Worm (Caenorhabditis elegans) whole organism, L1 larva: ENCODE measurements around the gene F44E2.10.

ENCODE experiments used
- C04F5.9 ChIP-seq: sonication (generic microtip); optimal IDR thresholded peaks from 2 replicates; lab custom pipeline; 2016; ENCODE audit warnings: missing genetic modification characterization, missing compliant biosample characterization
- C34B4.2 ChIP-seq: sonication (generic microtip); optimal IDR thresholded peaks from 2 replicates; lab custom pipeline; 2017; ENCODE audit warnings: mild to moderate bottlenecking, missing genetic modification characterization, missing compliant biosample characterization
- F16B12.6 ChIP-seq: fragments of 150-350 bp; optimal IDR thresholded peaks from 2 replicates; lab custom pipeline; 2014; ENCODE audit warnings: missing biosample characterization, missing genetic modification characterization
- aha-1 ChIP-seq: fragments of 150-350 bp; optimal IDR thresholded peaks from 2 replicates; lab custom pipeline; 2014; ENCODE audit warnings: missing biosample characterization, missing genetic modification characterization
- alr-1 ChIP-seq: fragments of 200-800 bp; sonication (Bioruptor generic); optimal IDR thresholded peaks from 2 replicates; lab custom pipeline; 2018; ENCODE audit warnings: borderline replicate concordance, mild to moderate bottlenecking, missing genetic modification characterization, missing compliant biosample characterization
- blmp-1 ChIP-seq: fragments of 150-350 bp; optimal IDR thresholded peaks from 2 replicates; lab custom pipeline; 2014; ENCODE audit warnings: missing biosample characterization, missing genetic modification characterization
- ceh-63 ChIP-seq: fragments of 200-800 bp; sonication (Bioruptor generic); optimal IDR thresholded peaks from 2 replicates; lab custom pipeline; 2018; ENCODE audit warnings: mild to moderate bottlenecking, missing genetic modification characterization, missing compliant biosample characterization
- dsc-1 ChIP-seq: sonication (generic microtip); optimal IDR thresholded peaks from 2 replicates; lab custom pipeline; 2016; ENCODE audit warnings: mild to moderate bottlenecking, missing genetic modification characterization, missing compliant biosample characterization
- efl-1 ChIP-seq, 4 experiments: fragments of 150-350 bp; optimal IDR thresholded peaks in 3 of 4; peaks in 1 of 4; 1 replicate in 1 of 4; 2 replicates in 3 of 4; lab custom pipeline; 2014; ENCODE audit warnings: missing biosample characterization in 2 of 4, missing genetic modification characterization in 2 of 4, missing genetic modification reagents in 2 of 4
- egl-27 ChIP-seq, 2 experiments: fragments of 150-350 bp in 1 of 2; sonication (generic microtip); optimal IDR thresholded peaks; 3 replicates each; lab custom pipeline; 2017 to 2018; ENCODE audit warnings: missing biosample characterization in 2 of 2, missing genetic modification characterization in 2 of 2, missing genetic modification reagents in 2 of 2
- fkh-10 ChIP-seq: sonication (generic microtip); optimal IDR thresholded peaks from 2 replicates; lab custom pipeline; 2017; ENCODE audit warnings: missing biosample characterization, missing genetic modification reagents, missing genetic modification characterization
- fkh-4 ChIP-seq: sonication (generic microtip); optimal IDR thresholded peaks from 2 replicates; lab custom pipeline; 2016; ENCODE audit warnings: missing compliant biosample characterization, missing genetic modification characterization, borderline replicate concordance
- fos-1 ChIP-seq: fragments of 150-350 bp; optimal IDR thresholded peaks from 2 replicates; lab custom pipeline; 2014; ENCODE audit warnings: missing biosample characterization, missing genetic modification characterization
- hlh-17 ChIP-seq: fragments of 200-800 bp; sonication (Bioruptor generic); optimal IDR thresholded peaks from 2 replicates; lab custom pipeline; 2018; ENCODE audit warnings: missing genetic modification characterization, mild to moderate bottlenecking, missing compliant biosample characterization, moderate library complexity, borderline replicate concordance
- hlh-4 ChIP-seq: sonication (generic microtip); optimal IDR thresholded peaks from 2 replicates; lab custom pipeline; 2016; ENCODE audit warnings: mild to moderate bottlenecking, missing genetic modification characterization, missing compliant biosample characterization
- hpl-2 ChIP-seq: fragments of 150-350 bp; optimal IDR thresholded peaks from 2 replicates; lab custom pipeline; 2014; ENCODE audit warnings: missing biosample characterization, missing genetic modification reagents, missing genetic modification characterization
- irx-1 ChIP-seq: sonication (generic microtip); optimal IDR thresholded peaks from 2 replicates; lab custom pipeline; 2016; ENCODE audit warnings: missing genetic modification characterization, missing compliant biosample characterization
- isw-1 ChIP-seq: fragments of 200-800 bp; sonication (Bioruptor generic); IDR thresholded peaks from 2 replicates; pipeline ENCODE4 v1.3.6; 2022; ENCODE audit warnings: missing genetic modification characterization, missing compliant biosample characterization
- jun-1 ChIP-seq: fragments of 150-350 bp; optimal IDR thresholded peaks from 2 replicates; lab custom pipeline; 2014; ENCODE audit warnings: missing biosample characterization, missing genetic modification reagents, missing genetic modification characterization
- lin-13 ChIP-seq: fragments of 150-350 bp; optimal IDR thresholded peaks from 2 replicates; lab custom pipeline; 2014; ENCODE audit warnings: missing biosample characterization, missing genetic modification reagents, missing genetic modification characterization
- lin-14 ChIP-seq: fragments of 200-800 bp; sonication (Bioruptor generic); optimal IDR thresholded peaks from 2 replicates; lab custom pipeline; 2018; ENCODE audit warnings: mild to moderate bottlenecking, missing genetic modification characterization, moderate library complexity, missing compliant biosample characterization
- lin-15B ChIP-seq: fragments of 150-350 bp; sonication (generic microtip); optimal IDR thresholded peaks from 3 replicates; lab custom pipeline; 2014; ENCODE audit warnings: missing biosample characterization, missing genetic modification characterization
- mep-1 ChIP-seq: fragments of 150-350 bp; optimal IDR thresholded peaks from 2 replicates; lab custom pipeline; 2014; ENCODE audit warnings: missing biosample characterization, missing genetic modification characterization
- nhr-11 ChIP-seq: fragments of 150-350 bp; optimal IDR thresholded peaks from 2 replicates; lab custom pipeline; 2014; ENCODE audit warnings: missing biosample characterization, missing genetic modification characterization
- nhr-12 ChIP-seq: sonication (generic microtip); optimal IDR thresholded peaks from 2 replicates; lab custom pipeline; 2017; ENCODE audit warnings: missing biosample characterization, missing genetic modification characterization
- nhr-19 ChIP-seq: fragments of 200-800 bp; sonication (Bioruptor generic); conservative IDR thresholded peaks from 2 replicates; pipeline ENCODE4 v1.3.6; 2022; ENCODE audit warnings: missing genetic modification characterization, missing compliant biosample characterization
- nhr-47 ChIP-seq: sonication (generic microtip); optimal IDR thresholded peaks from 2 replicates; lab custom pipeline; 2016; ENCODE audit warnings: mild to moderate bottlenecking, missing genetic modification characterization, moderate library complexity, missing compliant biosample characterization
- nhr-71 ChIP-seq: sonication (generic microtip); optimal IDR thresholded peaks from 2 replicates; lab custom pipeline; 2016; ENCODE audit warnings: mild to moderate bottlenecking, missing genetic modification characterization, moderate library complexity, missing compliant biosample characterization
- nhr-76 ChIP-seq: sonication (generic microtip); optimal IDR thresholded peaks from 2 replicates; lab custom pipeline; 2017; ENCODE audit warnings: missing biosample characterization, missing genetic modification characterization
- nhr-77 ChIP-seq: fragments of 150-350 bp; optimal IDR thresholded peaks from 2 replicates; lab custom pipeline; 2014; ENCODE audit warnings: missing biosample characterization, missing genetic modification characterization
- nhr-85 ChIP-seq: sonication (generic microtip); peaks from one replicate; lab custom pipeline; 2016; ENCODE audit warnings: missing genetic modification characterization, inconsistent platforms, missing compliant biosample characterization
- nhr-90 ChIP-seq: sonication (generic microtip); optimal IDR thresholded peaks from 2 replicates; lab custom pipeline; 2016; ENCODE audit warnings: mild to moderate bottlenecking, missing genetic modification characterization, missing compliant biosample characterization; ENCODE audit not compliant: poor library complexity
- pag-3 ChIP-seq: sonication (generic microtip); optimal IDR thresholded peaks from 2 replicates; lab custom pipeline; 2017; ENCODE audit warnings: missing genetic modification characterization, mild to moderate bottlenecking, missing compliant biosample characterization, antibody characterized with exemption, borderline replicate concordance; ENCODE audit not compliant: insufficient read depth
- pax-3 ChIP-seq: fragments of 200-800 bp; sonication (Bioruptor generic); optimal IDR thresholded peaks from 2 replicates; lab custom pipeline; 2018; ENCODE audit warnings: mild to moderate bottlenecking, missing genetic modification characterization, moderate library complexity, missing compliant biosample characterization
- pqm-1 ChIP-seq: sonication (generic microtip); optimal IDR thresholded peaks from 3 replicates; lab custom pipeline; 2017; ENCODE audit warnings: missing biosample characterization, missing genetic modification characterization
- rnt-1 ChIP-seq: sonication (generic microtip); optimal IDR thresholded peaks from 2 replicates; lab custom pipeline; 2016; ENCODE audit warnings: mild to moderate bottlenecking, missing genetic modification characterization, moderate library complexity, missing compliant biosample characterization
- snpc-4 ChIP-seq: fragments of 150-350 bp; optimal IDR thresholded peaks from 2 replicates; lab custom pipeline; 2014; ENCODE audit warnings: missing biosample characterization, missing genetic modification characterization
- snu-23 ChIP-seq: sonication (generic microtip); optimal IDR thresholded peaks from 2 replicates; lab custom pipeline; 2016; ENCODE audit warnings: missing genetic modification characterization, missing compliant biosample characterization
- sptf-1 ChIP-seq: fragments of 150-350 bp; optimal IDR thresholded peaks from 2 replicates; lab custom pipeline; 2014; ENCODE audit warnings: missing biosample characterization, missing genetic modification characterization
- sup-37 ChIP-seq: fragments of 200-800 bp; sonication (Bioruptor generic); optimal IDR thresholded peaks from 2 replicates; lab custom pipeline; 2018; ENCODE audit warnings: mild to moderate bottlenecking, missing genetic modification characterization, missing compliant biosample characterization
- swsn-7 ChIP-seq: sonication (generic microtip); optimal IDR thresholded peaks from 2 replicates; lab custom pipeline; 2016; ENCODE audit warnings: missing genetic modification characterization, missing compliant biosample characterization
- tbx-2 ChIP-seq: sonication (generic microtip); optimal IDR thresholded peaks from 2 replicates; lab custom pipeline; 2016; ENCODE audit warnings: missing genetic modification characterization, missing compliant biosample characterization
- tlp-1 ChIP-seq: fragments of 150-350 bp; optimal IDR thresholded peaks from 2 replicates; lab custom pipeline; 2014; ENCODE audit warnings: missing biosample characterization, missing genetic modification characterization
- unc-30 ChIP-seq: sonication (generic microtip); optimal IDR thresholded peaks from 2 replicates; lab custom pipeline; 2017; ENCODE audit warnings: missing biosample characterization, missing genetic modification characterization
- unc-98 ChIP-seq: fragments of 200-800 bp; sonication (Bioruptor generic); IDR thresholded peaks from 2 replicates; pipeline ENCODE4 v1.3.6; 2022; ENCODE audit warnings: missing genetic modification characterization, missing compliant biosample characterization
- zag-1 ChIP-seq: fragments of 150-350 bp; optimal IDR thresholded peaks from 2 replicates; lab custom pipeline; 2014; ENCODE audit warnings: missing biosample characterization, missing genetic modification characterization
- zip-4 ChIP-seq: fragments of 200-800 bp; sonication (Bioruptor generic); optimal IDR thresholded peaks from 2 replicates; lab custom pipeline; 2018; ENCODE audit warnings: mild to moderate bottlenecking, missing genetic modification characterization, moderate library complexity, missing compliant biosample characterization
- ztf-11 ChIP-seq, 2 experiments: sonication (generic microtip); optimal IDR thresholded peaks; 2 replicates each; lab custom pipeline; 2016 to 2017; ENCODE audit warnings: missing genetic modification characterization in 2 of 2, missing biosample characterization in 1 of 2, missing compliant biosample characterization in 1 of 2

The F44E2.10 gene

DNA sequence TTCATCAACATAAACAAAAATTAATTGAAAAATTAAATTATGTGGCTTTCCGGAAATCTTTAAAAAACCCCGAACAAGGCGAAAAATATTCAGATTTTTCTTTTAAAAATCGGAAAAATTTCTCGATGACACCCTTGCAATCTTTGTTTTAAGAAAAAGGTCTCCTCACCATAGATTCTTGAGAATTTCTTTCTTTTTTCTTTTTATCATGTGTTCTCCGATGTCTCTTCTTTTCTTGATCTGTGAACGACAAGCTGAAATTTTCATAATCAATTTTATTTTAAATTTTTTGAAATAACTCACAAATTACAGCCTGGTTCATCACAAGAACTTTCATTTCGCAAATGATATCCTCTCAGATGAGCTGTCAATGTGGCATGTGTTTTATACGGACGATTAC is 39.7 kb downstream of the F44E2.10 start, which contains the start of the genes zfp-1 and F54F2.14:
zfp-1 (plus strand) TSS at position 301 of the 400 bp plus-strand sequence.
F54F2.14 (plus strand) TSS at position 312 of the 400 bp plus-strand sequence.
- no peak for TF ChIP-seq unc-98 (GFP tag; lab: Robert Waterston, UW)
- TF ChIP-seq nhr-12: no peak
- no peak for TF ChIP-seq snu-23 (GFP tag; lab: Kevin White, UChicago)
- no peak for TF ChIP-seq irx-1 (tag; lab: Kevin White, UChicago)
- TF ChIP-seq nhr-71 (tag; lab: Kevin White, UChicago): no peak
- TF ChIP-seq nhr-90: no peak
- TF ChIP-seq egl-27 (tag; optimal IDR thresholded peaks at IDR 0.05; lab: Kevin White, UChicago): no peak
- TF ChIP-seq nhr-47 (tag; lab: Kevin White, UChicago): no peak
- TF ChIP-seq isw-1 (GFP tag; lab: Robert Waterston, UW): no peak
- no peak for TF ChIP-seq ceh-63
- TF ChIP-seq swsn-7 (tag; lab: Kevin White, UChicago): no peak
- no peak for TF ChIP-seq C34B4.2
- TF ChIP-seq aha-1 (tag; lab: Kevin White, UChicago): no peak
- TF ChIP-seq unc-30 (tag; lab: Kevin White, UChicago): no peak
- TF ChIP-seq blmp-1 (tag; lab: Kevin White, UChicago): no peak
- no peak for TF ChIP-seq lin-13
- no peak for TF ChIP-seq snpc-4
- no peak for TF ChIP-seq hlh-17
- TF ChIP-seq pag-3 (tag; lab: Kevin White, UChicago): no peak
- TF ChIP-seq mep-1 (tag; lab: Kevin White, UChicago): no peak
- TF ChIP-seq, all 84 proteins: peak for 0

DNA sequence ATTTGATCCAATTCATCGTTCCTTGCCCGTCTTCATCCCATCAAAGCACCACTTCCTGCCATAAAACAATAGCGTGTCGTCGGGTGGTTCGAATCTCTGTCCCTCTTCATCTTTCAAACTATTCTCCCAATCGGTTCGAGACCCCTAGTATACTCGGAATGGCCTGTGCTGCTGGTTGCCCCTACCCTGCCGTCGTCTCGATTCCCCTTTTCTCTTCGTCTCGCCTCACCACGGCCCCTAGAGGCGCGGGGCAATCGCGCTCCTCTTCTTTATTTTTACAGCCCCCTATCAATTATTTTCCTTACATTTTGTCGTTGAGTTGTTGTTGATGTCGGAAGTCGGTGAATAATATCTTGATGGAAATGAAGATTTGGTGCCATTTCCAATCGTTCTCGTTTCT is 42.2 kb downstream of the F44E2.10 start:
- TF ChIP-seq nhr-19 (GFP tag; lab: Robert Waterston, UW) (no peak), alr-1 (tag; lab: Kevin White, UChicago) (no peak), jun-1 (no peak), nhr-77 (no peak), dsc-1 (tag; lab: Kevin White, UChicago) (peak; percentile 7), C04F5.9 (tag; lab: Kevin White, UChicago) (no peak), rnt-1 (peak; percentile 21), sptf-1 (tag; lab: Kevin White, UChicago) (no peak), lin-14 (peak; percentile 45), zag-1 (tag; lab: Kevin White, UChicago) (no peak), efl-1 (optimal IDR thresholded peaks at IDR 0.05; lab: Kevin White, UChicago) (no peak), efl-1 (GFP tag; optimal IDR thresholded peaks at IDR 0.05 in 1 of 2; lab: Kevin White, UChicago) (peak in 1 of 2 experiments; percentile 67), nhr-11 (tag; lab: Kevin White, UChicago) (no peak)

DNA sequence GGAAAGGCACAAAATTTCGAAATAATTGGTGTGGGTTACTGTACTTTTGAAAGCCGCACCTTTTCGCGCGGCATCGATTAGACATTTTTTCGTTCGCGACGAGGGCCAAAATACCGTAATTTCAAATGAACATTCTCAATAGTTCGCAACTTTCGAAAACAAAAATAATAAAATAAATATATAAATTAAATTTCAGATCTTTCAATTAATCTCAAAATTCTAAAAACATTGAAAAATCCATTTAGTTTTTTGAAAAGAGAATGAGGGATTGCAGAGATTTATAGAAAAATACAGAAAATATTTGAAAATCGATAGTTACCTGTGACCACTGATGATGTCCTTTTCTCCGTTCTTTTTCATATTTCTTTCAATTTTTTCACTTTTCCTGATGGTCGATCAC is 44.8 kb downstream of the F44E2.10 start, which contains the start of gene K02D10.8:
K02D10.8 (plus strand) TSS at position 301 of the 400 bp plus-strand sequence.
- TF ChIP-seq lin-14 (no peak), nhr-90 (no peak), dsc-1 (tag; lab: Kevin White, UChicago) (no peak), tlp-1 (no peak), pax-3 (no peak), zip-4 (no peak), ztf-11 (tag; optimal IDR thresholded peaks at IDR 0.05; lab: Kevin White, UChicago) (no peak)

DNA sequence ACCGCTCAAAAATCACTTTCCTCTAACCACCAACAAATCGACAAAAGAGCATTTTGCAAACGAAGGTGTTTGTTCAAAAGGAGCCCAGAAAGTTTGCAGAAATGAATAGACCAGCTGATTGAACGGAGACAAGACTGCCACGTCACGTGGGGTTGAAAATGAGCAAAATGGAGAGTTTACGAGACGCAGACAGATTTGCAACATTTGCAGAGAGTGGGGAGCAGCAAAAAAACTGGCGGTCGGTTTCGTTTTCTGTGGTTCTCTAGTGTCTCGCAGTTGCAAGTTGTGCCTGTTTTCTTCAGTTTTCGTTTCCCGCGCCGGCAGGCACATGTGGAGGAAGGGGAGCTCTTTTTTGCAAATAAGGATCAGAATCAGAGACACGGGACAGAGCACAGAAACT is 45.5 kb downstream of the F44E2.10 start:
- TF ChIP-seq sptf-1 (tag; lab: Kevin White, UChicago): no peak
- no peak for TF ChIP-seq F16B12.6 (tag; lab: Kevin White, UChicago)
- no peak for TF ChIP-seq C34B4.2
- no peak for TF ChIP-seq nhr-76
- TF ChIP-seq fkh-10 (GFP tag; lab: Kevin White, UChicago): peak; percentile 7
- peak; percentile 85 for TF ChIP-seq nhr-71 (tag; lab: Kevin White, UChicago)
- TF ChIP-seq nhr-11 (tag; lab: Kevin White, UChicago): peak; percentile 20
- no peak for TF ChIP-seq fkh-4 (tag; lab: Kevin White, UChicago)
- peak; percentile 26 for TF ChIP-seq sup-37 (GFP tag; lab: Kevin White, UChicago)
- TF ChIP-seq C04F5.9 (tag; lab: Kevin White, UChicago): no peak
- TF ChIP-seq dsc-1 (tag; lab: Kevin White, UChicago): peak; percentile 51
- TF ChIP-seq tlp-1: no peak
- peak; percentile 57 for TF ChIP-seq snu-23 (GFP tag; lab: Kevin White, UChicago)
- TF ChIP-seq hpl-2 (GFP tag; lab: Kevin White, UChicago): no peak
- no peak for TF ChIP-seq nhr-85 (tag; lab: Kevin White, UChicago)
- no peak for TF ChIP-seq fos-1 (tag; lab: Kevin White, UChicago)
- TF ChIP-seq hlh-4 (tag; lab: Kevin White, UChicago): no peak
- TF ChIP-seq pqm-1 (tag; lab: Kevin White, UChicago): no peak
- TF ChIP-seq nhr-19 (GFP tag; lab: Robert Waterston, UW): peak; percentile 58; the same call in 1 of the 2 replicates
- no peak for TF ChIP-seq lin-15B (tag; lab: Kevin White, UChicago)
- peak; percentile 70 for TF ChIP-seq tbx-2 (tag; lab: Kevin White, UChicago)
